Fruit fly (Drosophila melanogaster) Kc167 (cell line): Measurements from ENCODE around the gene Gp93.

Experiments used
- Myc ChIP-seq: fragments of >200 bp; optimal IDR thresholded peaks from 2 replicates; lab custom pipeline; 2017; ENCODE audit warnings: missing external identifiers
- Sin3A ChIP-seq: fragments of >200 bp; optimal IDR thresholded peaks from 2 replicates; lab custom pipeline; 2018; ENCODE audit warnings: missing external identifiers
- h ChIP-seq: fragments of >200 bp; optimal IDR thresholded peaks from 3 replicates; lab custom pipeline; 2018; ENCODE audit warnings: missing external identifiers
- psq ChIP-seq: fragments of >200 bp; optimal IDR thresholded peaks from 2 replicates; lab custom pipeline; 2017; ENCODE audit warnings: missing external identifiers

DNA sequence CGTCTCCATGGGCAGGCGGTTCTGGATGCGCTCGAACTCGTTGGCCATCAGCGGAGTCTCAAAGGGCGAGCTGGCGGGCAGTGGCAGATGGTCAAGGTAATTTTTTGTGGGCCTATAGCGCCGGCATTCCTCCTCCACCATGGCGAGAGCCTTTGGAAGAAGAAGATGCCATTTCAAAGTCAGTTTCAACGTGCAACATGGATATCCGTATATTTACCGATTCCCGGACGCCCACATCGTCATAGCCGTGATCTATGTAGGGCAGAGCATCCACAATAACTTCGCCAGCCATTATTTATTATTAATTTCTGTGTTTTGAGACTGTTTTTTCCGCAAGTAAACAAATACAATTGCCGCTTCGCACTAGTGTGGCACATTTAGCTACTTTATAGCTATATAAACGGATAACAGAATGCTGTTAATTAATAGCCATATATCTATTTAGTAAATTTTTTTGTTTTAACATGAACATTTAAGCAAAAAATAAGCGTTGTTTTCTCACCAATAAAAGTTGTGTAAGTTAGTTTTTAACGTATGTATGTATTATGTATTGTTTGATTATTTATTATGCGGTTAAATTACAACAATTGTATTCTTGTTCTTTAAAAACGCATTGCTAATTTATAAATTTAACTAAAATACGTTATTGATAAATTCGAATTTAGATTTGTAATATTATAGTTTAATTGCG is 26.4 kb upstream of the Gp93 start, which contains the start of gene BCAS2:
- no peak for TF ChIP-seq Myc (lab: Kevin White, UChicago)
- TF ChIP-seq Sin3A: no peak
- no peak for TF ChIP-seq psq
- TF ChIP-seq h (lab: Kevin White, UChicago): no peak
